Fruit fly (Drosophila melanogaster) Kc167 (cell line): ENCODE results near the gene CG7110.

Source experiments
- Myc ChIP-seq: fragments of >200 bp; optimal IDR thresholded peaks from 2 replicates; lab custom pipeline; 2017; ENCODE audit warnings: missing external identifiers
- Sin3A ChIP-seq: fragments of >200 bp; optimal IDR thresholded peaks from 2 replicates; lab custom pipeline; 2018; ENCODE audit warnings: missing external identifiers
- h ChIP-seq: fragments of >200 bp; optimal IDR thresholded peaks from 3 replicates; lab custom pipeline; 2018; ENCODE audit warnings: missing external identifiers
- insv ChIP-seq: fragments of >200 bp; optimal IDR thresholded peaks from 3 replicates; lab custom pipeline; 2018; ENCODE audit warnings: missing external identifiers
- psq ChIP-seq: fragments of >200 bp; optimal IDR thresholded peaks from 2 replicates; lab custom pipeline; 2017; ENCODE audit warnings: missing external identifiers
- ttk ChIP-seq: sonication (Bioruptor generic); optimal IDR thresholded peaks from 2 replicates; lab custom pipeline; 2017; ENCODE audit warnings: missing external identifiers

Gene CG7110

dm6 chr2L:13376086-13376485 lies 22.7 kb upstream of the CG7110 start:
- TF ChIP-seq ttk (lab: Kevin White, UChicago) (no peak), insv (lab: Kevin White, UChicago) (no peak), Myc (no peak), h (lab: Kevin White, UChicago) (no peak), psq (lab: Kevin White, UChicago) (no peak)

- TF ChIP-seq psq (lab: Kevin White, UChicago) (no peak), Sin3A (lab: Kevin White, UChicago) (peak; percentile 51)
Observed at dm6 chr2L:13378488-13378964, 20.3 kb upstream of the CG7110 start, which contains the start of the genes CG9302 and beta'COP. TSS of gene CG9302 (minus strand) at chr2L:13378538. TSS of gene beta'COP (plus strand) at chr2L:13378902.

DNA sequence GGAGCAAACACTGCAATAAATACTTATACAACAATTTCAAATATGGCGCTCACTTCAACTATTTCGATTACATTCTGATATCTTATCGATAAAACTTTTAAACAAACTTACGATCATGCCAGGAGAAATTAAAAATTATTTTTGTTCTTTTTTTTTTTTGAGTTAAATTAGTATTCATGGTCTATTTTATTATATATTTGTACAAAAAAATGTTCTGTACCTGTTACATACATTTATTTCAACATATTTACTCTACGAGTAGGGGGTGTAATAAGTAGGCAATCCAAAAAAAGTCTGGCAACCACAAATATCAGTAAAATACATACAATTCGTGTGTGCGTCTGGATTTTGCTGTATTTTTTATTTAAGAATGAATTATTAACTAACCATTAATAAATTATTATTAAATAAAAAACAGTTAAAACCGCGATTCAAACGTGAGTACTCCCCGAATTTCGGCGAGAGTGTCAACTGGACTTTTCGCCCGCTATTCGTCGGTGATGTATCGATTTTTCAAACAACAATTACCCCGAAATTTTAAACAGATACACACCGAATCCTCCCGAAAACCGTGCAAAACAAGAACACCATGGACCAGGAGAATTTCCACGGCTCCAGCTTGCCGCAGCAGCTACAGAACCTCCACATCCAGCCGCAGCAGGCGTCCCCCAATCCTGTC lies 16.3 kb upstream of the CG7110 start, which contains the start of gene loqs:
Gene loqs (plus strand): TSS at position 302 of the 679 bp plus-strand sequence.
- no peak for TF ChIP-seq psq (lab: Kevin White, UChicago)
- TF ChIP-seq Sin3A (lab: Kevin White, UChicago), result no peak
- no peak for TF ChIP-seq ttk (lab: Kevin White, UChicago)
- TF ChIP-seq insv (lab: Kevin White, UChicago), result no peak
- TF ChIP-seq h (lab: Kevin White, UChicago), result no peak
- TF ChIP-seq Myc, result no peak

- no peak for TF ChIP-seq insv (lab: Kevin White, UChicago)
- TF ChIP-seq psq (lab: Kevin White, UChicago), result no peak
- TF ChIP-seq ttk (lab: Kevin White, UChicago), result no peak
- no peak for TF ChIP-seq h (lab: Kevin White, UChicago)
- TF ChIP-seq Sin3A (lab: Kevin White, UChicago), result no peak
- no peak for TF ChIP-seq Myc
Observed at dm6 chr2L:13387255-13387654, 11.5 kb upstream of the CG7110 start, which contains the start of the genes Ing5 and CG7099. TSS of gene Ing5 (minus strand) at chr2L:13387312. TSS of gene CG7099 (plus strand) at chr2L:13387571.

DNA sequence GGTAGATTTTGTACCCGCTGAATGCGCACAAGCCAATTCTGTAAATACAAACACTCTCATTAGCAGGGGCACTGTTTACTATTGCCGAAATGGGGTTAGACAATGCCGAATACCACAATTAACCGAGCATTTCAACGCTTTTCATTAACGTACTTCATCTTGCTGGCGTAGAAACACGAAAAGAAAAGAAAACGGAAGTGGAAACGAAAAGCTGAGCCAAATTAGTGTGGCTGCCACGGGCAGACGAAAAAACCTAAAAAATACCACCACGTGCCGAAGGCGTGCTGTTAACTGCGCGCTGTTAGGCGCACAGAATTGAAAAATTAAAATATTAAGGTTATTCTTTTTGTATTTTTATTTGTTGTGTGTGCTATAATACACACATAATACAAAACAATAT lies 3.9 kb upstream of the CG7110 start, which contains the start of gene RpL24:
Gene RpL24 (minus strand): TSS at position 229 of the 400 bp plus-strand sequence.
- TF ChIP-seq insv (lab: Kevin White, UChicago) (no peak), Myc (no peak), h (lab: Kevin White, UChicago) (no peak), psq (lab: Kevin White, UChicago) (no peak), ttk (lab: Kevin White, UChicago) (no peak), Sin3A (lab: Kevin White, UChicago) (no peak)

DNA sequence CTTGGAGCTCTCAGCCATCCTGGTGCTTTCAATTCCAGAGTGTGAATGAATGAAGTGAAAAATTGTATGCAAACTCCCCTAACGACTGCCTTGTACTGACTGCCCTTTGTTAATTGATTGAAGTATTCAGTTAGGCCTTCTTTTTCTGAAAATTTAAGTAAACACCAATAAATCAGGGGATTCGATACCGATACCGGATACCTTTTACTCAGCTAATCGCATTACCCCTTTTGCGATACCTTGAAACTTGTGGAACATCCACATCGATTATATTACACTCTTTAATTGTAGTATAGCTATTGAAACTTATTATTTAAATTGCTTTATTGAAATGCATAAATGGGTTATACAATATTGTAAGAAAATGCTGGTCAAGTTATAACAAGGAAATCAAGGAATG lies 2.7 kb upstream of the CG7110 start, which contains the start of gene CG16957:
Gene CG16957 (minus strand): TSS at position 101 of the 400 bp plus-strand sequence.
- TF ChIP-seq Sin3A (lab: Kevin White, UChicago) (no peak), ttk (lab: Kevin White, UChicago) (no peak), h (lab: Kevin White, UChicago) (no peak), insv (lab: Kevin White, UChicago) (no peak), Myc (no peak), psq (lab: Kevin White, UChicago) (no peak)

- TF ChIP-seq ttk (lab: Kevin White, UChicago) (peak; percentile 91), Myc (no peak), h (lab: Kevin White, UChicago) (no peak)
Observed at dm6 chr2L:13397393-13397792, 1.4 kb upstream of the CG7110 start.

DNA sequence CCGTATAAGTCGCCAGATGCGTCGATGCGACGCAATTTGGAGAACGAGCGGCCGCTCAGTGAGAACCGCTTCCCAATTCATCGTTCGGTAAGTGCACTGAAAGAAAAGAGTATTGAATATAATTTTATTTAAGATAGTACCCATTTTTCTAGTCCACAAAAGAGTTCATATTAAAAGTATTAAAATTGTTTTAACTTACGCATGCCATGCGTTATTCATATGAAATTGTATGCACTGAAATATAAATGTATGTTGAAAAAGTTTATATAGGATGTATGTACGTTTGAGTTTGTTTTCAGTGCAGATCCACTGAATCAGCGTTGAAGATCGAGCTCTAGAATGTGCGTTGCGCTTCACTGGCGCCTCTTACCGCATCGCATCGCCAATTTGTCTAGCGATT lies 774 bp downstream of the CG7110 start:
- TF ChIP-seq h (lab: Kevin White, UChicago) (no peak), Myc (no peak), psq (lab: Kevin White, UChicago) (no peak), Sin3A (lab: Kevin White, UChicago) (no peak)

- TF ChIP-seq h (lab: Kevin White, UChicago) (no peak), insv (lab: Kevin White, UChicago) (no peak), ttk (lab: Kevin White, UChicago) (no peak), psq (lab: Kevin White, UChicago) (no peak), Sin3A (lab: Kevin White, UChicago) (no peak)
Observed at dm6 chr2L:13411566-13411965, 12.8 kb downstream of the CG7110 start, which contains the start of gene Vm34Ca. TSS of gene Vm34Ca (minus strand) at chr2L:13411631.

dm6 chr2L:13412219-13412618 lies 13.4 kb downstream of the CG7110 start, which contains the start of gene Flad2:
TSS of gene Flad2 (plus strand) at chr2L:13412519.
- TF ChIP-seq Sin3A (lab: Kevin White, UChicago) (no peak), insv (lab: Kevin White, UChicago) (no peak), ttk (lab: Kevin White, UChicago) (no peak), psq (lab: Kevin White, UChicago) (no peak), Myc (no peak), h (lab: Kevin White, UChicago) (no peak)

DNA sequence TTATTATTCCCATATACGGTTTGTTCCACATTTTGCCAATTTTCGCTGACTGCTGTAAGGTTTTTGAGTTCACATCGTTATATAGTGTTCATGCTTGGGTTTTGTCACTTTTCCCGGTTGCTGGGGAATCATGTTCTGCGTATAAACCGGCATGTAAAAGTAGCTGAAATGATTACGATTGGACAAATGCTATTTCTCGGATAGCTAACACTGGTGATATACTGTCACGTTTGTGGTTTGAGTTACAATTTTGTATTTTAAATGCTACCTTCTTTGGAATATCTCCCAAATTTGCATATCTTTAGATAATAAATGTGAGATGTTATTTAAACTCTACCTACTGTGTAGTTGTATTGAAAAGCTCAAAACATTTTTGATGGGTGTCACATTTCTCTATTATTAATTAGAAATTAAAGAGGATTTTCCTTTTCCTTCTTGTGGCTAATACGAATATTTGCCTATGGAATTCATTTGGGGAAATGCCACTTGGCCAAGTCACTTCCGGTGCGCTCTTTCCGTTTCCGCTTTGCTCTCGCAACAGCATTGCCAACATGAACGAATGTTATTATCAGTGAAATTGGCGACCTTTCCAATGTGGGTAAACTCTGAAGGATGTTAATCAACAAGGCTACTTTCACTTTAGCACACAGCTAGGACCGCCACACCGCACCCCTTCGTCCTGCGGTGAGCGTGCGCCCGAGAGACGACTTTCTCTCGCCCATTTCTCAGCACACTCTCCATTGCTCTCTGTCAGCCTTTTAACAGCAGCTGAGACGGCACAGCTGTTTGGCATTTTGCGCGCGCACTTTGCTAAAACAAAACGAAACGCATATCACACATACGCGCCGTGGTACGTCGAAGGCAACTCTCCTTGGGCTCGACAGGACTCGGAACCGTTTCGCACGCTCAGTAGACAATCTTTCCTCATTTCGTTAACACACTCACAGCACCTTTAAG lies 16.0 kb downstream of the CG7110 start, which contains the start of the genes CG16956, CG42784 and CG43850:
Gene CG16956 (minus strand): TSS at position 51 of the 957 bp plus-strand sequence.
Gene CG42784 (plus strand): TSS at position 907 of the 957 bp plus-strand sequence.
Gene CG43850 (plus strand): TSS at position 907 of the 957 bp plus-strand sequence.
- no peak for TF ChIP-seq h (lab: Kevin White, UChicago)
- TF ChIP-seq insv (lab: Kevin White, UChicago), result no peak
- TF ChIP-seq psq (lab: Kevin White, UChicago), result no peak
- TF ChIP-seq ttk (lab: Kevin White, UChicago), result no peak
- no peak for TF ChIP-seq Myc
- TF ChIP-seq Sin3A (lab: Kevin White, UChicago), result no peak
